Fruit fly (Drosophila melanogaster) whole organism, adult: ENCODE data around the gene mop.

Experiments used
- CG5204 ChIP-seq: fragments of 200-800 bp; sonication (Bioruptor generic); optimal IDR thresholded peaks from 2 replicates; lab custom pipeline; 2016; ENCODE audit warnings: missing biosample characterization, missing genetic modification characterization
- CG7045 ChIP-seq: fragments of 200-800 bp; sonication (Bioruptor generic); optimal IDR thresholded peaks from 2 replicates; lab custom pipeline; 2017; ENCODE audit warnings: missing biosample characterization, mild to moderate bottlenecking, missing genetic modification characterization
- Mnt ChIP-seq: fragments of 200-800 bp; sonication (Bioruptor generic); optimal IDR thresholded peaks from 2 replicates; lab custom pipeline; 2016; ENCODE audit warnings: missing biosample characterization, mild to moderate bottlenecking, missing genetic modification characterization
- kay ChIP-seq: fragments of 200-800 bp; sonication (Bioruptor generic); peaks from one replicate; lab custom pipeline; 2016; ENCODE audit warnings: missing biosample characterization, missing genetic modification characterization, borderline replicate concordance
- tj ChIP-seq: fragments of 200-800 bp; sonication (Bioruptor generic); optimal IDR thresholded peaks from 3 replicates; lab custom pipeline; 2017; ENCODE audit warnings: missing biosample characterization, mild to moderate bottlenecking, missing genetic modification characterization, moderate library complexity
- toe ChIP-seq: fragments of 200-800 bp; sonication (Bioruptor generic); optimal IDR thresholded peaks from 2 replicates; lab custom pipeline; 2016; ENCODE audit warnings: missing biosample characterization, missing genetic modification characterization

The mop gene

DNA sequence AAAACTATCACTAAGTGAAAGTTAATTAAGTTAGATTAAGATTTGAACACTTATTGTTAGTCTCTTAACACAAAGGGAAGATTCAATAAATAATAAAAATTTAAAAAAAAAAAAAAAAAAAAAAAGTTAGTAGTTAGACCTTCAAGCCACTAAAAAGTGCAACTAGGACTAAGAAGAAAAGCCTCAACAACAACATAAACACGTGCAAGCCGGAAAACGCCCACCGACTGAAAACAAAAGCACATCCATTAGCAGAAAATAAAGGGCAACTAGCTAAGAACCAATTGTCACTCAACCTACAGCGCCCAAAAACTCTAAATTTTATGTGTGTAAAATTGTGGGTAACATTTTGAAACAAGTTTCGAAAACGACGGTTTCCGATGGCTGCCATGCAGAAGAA, 47.5 kb downstream of the mop start, which contains the start of gene CG13473:
CG13473 (plus strand) TSS at position 301 of the 400 bp plus-strand sequence.
- TF ChIP-seq kay (GFP tag; lab: Kevin White, UChicago), result no peak
- no peak for TF ChIP-seq CG7045 (GFP tag; lab: Kevin White, UChicago)
- no peak for TF ChIP-seq CG5204 (GFP tag; lab: Kevin White, UChicago)
- no peak for TF ChIP-seq toe (GFP tag; lab: Kevin White, UChicago)
- TF ChIP-seq Mnt (GFP tag; lab: Kevin White, UChicago), result no peak
- no peak for TF ChIP-seq tj (GFP tag; lab: Kevin White, UChicago)
